Fruit fly (Drosophila melanogaster) whole organism, embryonic: Measurements from ENCODE around the gene CG12539.

ENCODE experiments used
- Abd-B ChIP-seq: fragments of 200-800 bp; sonication (Bioruptor generic); optimal IDR thresholded peaks from 2 replicates; lab custom pipeline; 2018; ENCODE audit warnings: missing biosample characterization, mild to moderate bottlenecking, missing genetic modification characterization, moderate library complexity
- B-H1 ChIP-seq: fragments of 200-800 bp; sonication (Bioruptor generic); IDR thresholded peaks from 3 replicates; pipeline ENCODE4 v1.3.6; 2022; ENCODE audit warnings: missing biosample characterization, missing genetic modification characterization
- Blimp-1 ChIP-seq: fragments of 200-800 bp; sonication (Bioruptor generic); optimal IDR thresholded peaks from 3 replicates; lab custom pipeline; 2018; ENCODE audit warnings: missing biosample characterization, missing genetic modification characterization, mild to moderate bottlenecking, moderate library complexity, missing genetic modification reagents
- CG11247 ChIP-seq: fragments of 200-800 bp; sonication (Bioruptor generic); IDR thresholded peaks from 2 replicates; pipeline ENCODE4 v1.3.6; 2022; ENCODE audit warnings: missing biosample characterization, missing genetic modification characterization
- CG11696 ChIP-seq: fragments of 200-800 bp; sonication (Bioruptor generic); IDR thresholded peaks from 2 replicates; pipeline ENCODE4 v1.3.6; 2022; ENCODE audit warnings: missing biosample characterization, missing genetic modification characterization
- CG12391 ChIP-seq: fragments of 200-800 bp; sonication (Bioruptor generic); optimal IDR thresholded peaks from 3 replicates; lab custom pipeline; 2018; ENCODE audit warnings: missing biosample characterization, mild to moderate bottlenecking, missing genetic modification characterization, moderate library complexity
- CG12769 ChIP-seq: fragments of 200-800 bp; sonication (Bioruptor generic); optimal IDR thresholded peaks from 2 replicates; lab custom pipeline; 2019; ENCODE audit warnings: missing biosample characterization, mild to moderate bottlenecking, missing genetic modification characterization, moderate library complexity
- CG14710 ChIP-seq: fragments of 200-800 bp; sonication (Bioruptor generic); optimal IDR thresholded peaks from 3 replicates; lab custom pipeline; 2019; ENCODE audit warnings: missing biosample characterization, mild to moderate bottlenecking, missing genetic modification characterization, moderate library complexity
- CG15073 ChIP-seq: fragments of 200-800 bp; sonication (Bioruptor generic); optimal IDR thresholded peaks from 2 replicates; lab custom pipeline; 2016; ENCODE audit warnings: missing biosample characterization, missing genetic modification characterization
- CG15269 ChIP-seq: fragments of 200-800 bp; sonication (Bioruptor generic); optimal IDR thresholded peaks from 2 replicates; lab custom pipeline; 2018; ENCODE audit warnings: missing biosample characterization, mild to moderate bottlenecking, missing genetic modification characterization, moderate library complexity
- CG15601 ChIP-seq: fragments of 200-800 bp; sonication (Bioruptor generic); optimal IDR thresholded peaks from 3 replicates; lab custom pipeline; 2019; ENCODE audit warnings: missing biosample characterization, mild to moderate bottlenecking, missing genetic modification characterization, moderate library complexity
- CG17186 ChIP-seq: fragments of 200-800 bp; sonication (Bioruptor generic); optimal IDR thresholded peaks from 3 replicates; lab custom pipeline; 2017; ENCODE audit warnings: missing biosample characterization, missing genetic modification reagents, missing genetic modification characterization
- CG17568 ChIP-seq: fragments of 200-800 bp; sonication (Bioruptor generic); optimal IDR thresholded peaks from 2 replicates; lab custom pipeline; 2018; ENCODE audit warnings: missing biosample characterization, mild to moderate bottlenecking, missing genetic modification characterization, moderate library complexity
- CG18599 ChIP-seq: fragments of 200-800 bp; sonication (Bioruptor generic); optimal IDR thresholded peaks from 3 replicates; lab custom pipeline; 2017; ENCODE audit warnings: missing biosample characterization, missing genetic modification characterization, mild to moderate bottlenecking, moderate library complexity, missing genetic modification reagents
- CG30020 ChIP-seq: fragments of 200-800 bp; optimal IDR thresholded peaks from 2 replicates; lab custom pipeline; 2019; ENCODE audit warnings: missing biosample characterization, mild to moderate bottlenecking, missing genetic modification characterization, moderate library complexity
- CG30403 ChIP-seq: fragments of 200-800 bp; sonication (Bioruptor generic); optimal IDR thresholded peaks from 3 replicates; lab custom pipeline; 2016; ENCODE audit warnings: missing biosample characterization, missing genetic modification characterization
- CG3407 ChIP-seq: fragments of 200-800 bp; sonication (Bioruptor generic); optimal IDR thresholded peaks from 2 replicates; lab custom pipeline; 2018; ENCODE audit warnings: missing biosample characterization, mild to moderate bottlenecking, missing genetic modification characterization
- CG3847 ChIP-seq: fragments of 200-800 bp; sonication (Bioruptor generic); IDR thresholded peaks from 2 replicates; pipeline ENCODE4 v1.3.6; 2022; ENCODE audit warnings: missing biosample characterization, missing genetic modification characterization
- CG6254 ChIP-seq: fragments of 200-800 bp; sonication (Bioruptor generic); optimal IDR thresholded peaks from 3 replicates; lab custom pipeline; 2017; ENCODE audit warnings: mild to moderate bottlenecking, missing biosample characterization, missing genetic modification reagents, missing genetic modification characterization
- CG9932 ChIP-seq: fragments of 200-800 bp; sonication (Bioruptor generic); IDR thresholded peaks from 2 replicates; pipeline ENCODE4 v1.3.6; 2022; ENCODE audit warnings: missing biosample characterization, missing genetic modification characterization
- Deaf1 ChIP-seq: fragments of 200-800 bp; optimal IDR thresholded peaks from 3 replicates; lab custom pipeline; 2019; ENCODE audit warnings: missing biosample characterization, mild to moderate bottlenecking, missing genetic modification characterization, moderate library complexity
- Dek ChIP-seq: fragments of 200-800 bp; sonication (Bioruptor generic); optimal IDR thresholded peaks from 3 replicates; lab custom pipeline; 2019; ENCODE audit warnings: missing biosample characterization, mild to moderate bottlenecking, missing genetic modification characterization, moderate library complexity
- Drgx ChIP-seq: fragments of 200-800 bp; sonication (Bioruptor generic); IDR thresholded peaks from 2 replicates; pipeline ENCODE4 v1.3.6; 2022; ENCODE audit warnings: missing biosample characterization, missing genetic modification characterization
- Eip74EF ChIP-seq, 2 experiments: fragments of 200-800 bp in 1 of 2; fragments of >200 bp in 1 of 2; sonication (Bioruptor generic) in 1 of 2; optimal IDR thresholded peaks; 2 replicates each; lab custom pipeline; 2017 to 2019; ENCODE audit warnings: missing biosample characterization in 2 of 2, missing genetic modification characterization in 2 of 2, mild to moderate bottlenecking in 1 of 2, moderate library complexity in 1 of 2
- Nf-YB ChIP-seq: fragments of 200-800 bp; sonication (Bioruptor generic); optimal IDR thresholded peaks from 3 replicates; lab custom pipeline; 2019; ENCODE audit warnings: missing biosample characterization, mild to moderate bottlenecking, missing genetic modification characterization, moderate library complexity
- Rfx ChIP-seq: fragments of 200-800 bp; sonication (Bioruptor generic); IDR thresholded peaks from 2 replicates; pipeline ENCODE4 v1.3.6; 2022; ENCODE audit warnings: missing biosample characterization, missing genetic modification characterization
- Xbp1 ChIP-seq: fragments of 200-800 bp; sonication (Bioruptor generic); optimal IDR thresholded peaks from 3 replicates; lab custom pipeline; 2016; ENCODE audit warnings: missing biosample characterization, mild to moderate bottlenecking, missing genetic modification characterization
- Xrp1 ChIP-seq: fragments of 200-800 bp; sonication (Bioruptor generic); IDR thresholded peaks from 2 replicates; pipeline ENCODE4 v1.3.6; 2022; ENCODE audit warnings: missing biosample characterization, missing genetic modification characterization
- al ChIP-seq: fragments of 200-800 bp; sonication (Bioruptor generic); IDR thresholded peaks from 2 replicates; pipeline ENCODE4 v1.3.6; 2022; ENCODE audit warnings: missing biosample characterization, missing genetic modification characterization
- chif ChIP-seq, 2 experiments: fragments of 200-800 bp; sonication (Bioruptor generic); optimal IDR thresholded peaks; 3 replicates each; lab custom pipeline; 2016; ENCODE audit warnings: missing biosample characterization in 2 of 2, missing genetic modification characterization in 2 of 2
- disco-r ChIP-seq: fragments of 200-800 bp; sonication (Bioruptor generic); optimal IDR thresholded peaks from 2 replicates; lab custom pipeline; 2016; ENCODE audit warnings: missing biosample characterization, missing genetic modification characterization
- dmrt11E ChIP-seq: fragments of 200-800 bp; sonication (Bioruptor generic); optimal IDR thresholded peaks from 3 replicates; lab custom pipeline; 2018; ENCODE audit warnings: missing biosample characterization, mild to moderate bottlenecking, missing genetic modification characterization, moderate library complexity
- gem ChIP-seq: fragments of 200-800 bp; sonication (Bioruptor generic); optimal IDR thresholded peaks from 2 replicates; lab custom pipeline; 2019; ENCODE audit warnings: missing biosample characterization, mild to moderate bottlenecking, missing genetic modification characterization, moderate library complexity
- grau ChIP-seq: fragments of 200-800 bp; optimal IDR thresholded peaks from 3 replicates; lab custom pipeline; 2019; ENCODE audit warnings: missing biosample characterization, mild to moderate bottlenecking, missing genetic modification characterization, moderate library complexity
- gsb-n ChIP-seq: fragments of 200-800 bp; sonication (Bioruptor generic); optimal IDR thresholded peaks from 3 replicates; lab custom pipeline; 2018; ENCODE audit warnings: missing biosample characterization, mild to moderate bottlenecking, missing genetic modification characterization
- hth ChIP-seq: fragments of >200 bp; optimal IDR thresholded peaks from 2 replicates; lab custom pipeline; 2017; ENCODE audit warnings: inconsistent platforms
- ind ChIP-seq: fragments of 200-800 bp; sonication (Bioruptor generic); optimal IDR thresholded peaks from 3 replicates; lab custom pipeline; 2016; ENCODE audit warnings: missing biosample characterization, missing genetic modification characterization
- jumu ChIP-seq: fragments of 200-800 bp; sonication (Bioruptor generic); optimal IDR thresholded peaks from 3 replicates; lab custom pipeline; 2016; ENCODE audit warnings: missing biosample characterization, missing genetic modification characterization
- lmd ChIP-seq: fragments of 200-800 bp; sonication (Bioruptor generic); IDR thresholded peaks from 2 replicates; pipeline ENCODE4 v1.3.6; 2022; ENCODE audit warnings: missing biosample characterization, missing genetic modification characterization
- mld ChIP-seq: fragments of 200-800 bp; sonication (Bioruptor generic); IDR thresholded peaks from 3 replicates; pipeline ENCODE4 v1.3.6; 2022; ENCODE audit warnings: missing biosample characterization, missing genetic modification characterization; ENCODE audit not compliant: partially characterized antibody
- nau ChIP-seq: fragments of 200-800 bp; sonication (Bioruptor generic); optimal IDR thresholded peaks from 3 replicates; lab custom pipeline; 2017; ENCODE audit warnings: missing biosample characterization, mild to moderate bottlenecking, missing genetic modification characterization, missing genetic modification reagents
- org-1 ChIP-seq: fragments of 200-800 bp; sonication (Bioruptor generic); optimal IDR thresholded peaks from 2 replicates; lab custom pipeline; 2017; ENCODE audit warnings: missing biosample characterization, missing genetic modification characterization
- pb ChIP-seq: fragments of 200-800 bp; sonication (Bioruptor generic); optimal IDR thresholded peaks from 3 replicates; lab custom pipeline; 2016; ENCODE audit warnings: missing biosample characterization, missing genetic modification characterization
- pum ChIP-seq: fragments of 200-800 bp; sonication (Bioruptor generic); optimal IDR thresholded peaks from 2 replicates; lab custom pipeline; 2016; ENCODE audit warnings: missing biosample characterization, missing genetic modification characterization
- shn ChIP-seq: fragments of 200-800 bp; sonication (Bioruptor generic); optimal IDR thresholded peaks from 3 replicates; lab custom pipeline; 2016; ENCODE audit warnings: missing biosample characterization, missing genetic modification characterization
- sim ChIP-seq: fragments of 200-800 bp; sonication (Bioruptor generic); IDR thresholded peaks from 2 replicates; pipeline ENCODE4 v1.3.6; 2022; ENCODE audit warnings: missing biosample characterization, missing genetic modification characterization
- slbo ChIP-seq: fragments of 200-800 bp; sonication (Bioruptor generic); IDR thresholded peaks from 2 replicates; pipeline ENCODE4 v1.3.6; 2022; ENCODE audit warnings: missing biosample characterization, missing genetic modification characterization
- so ChIP-seq: fragments of 200-800 bp; sonication (Bioruptor generic); IDR thresholded peaks from 3 replicates; pipeline ENCODE4 v1.3.6; 2022; ENCODE audit warnings: missing biosample characterization, missing genetic modification characterization
- sr ChIP-seq: fragments of 200-800 bp; sonication (Bioruptor generic); IDR thresholded peaks from 3 replicates; pipeline ENCODE4 v1.3.6; 2022; ENCODE audit warnings: missing biosample characterization, missing genetic modification characterization
- trem ChIP-seq: fragments of 200-800 bp; optimal IDR thresholded peaks from 3 replicates; lab custom pipeline; 2019; ENCODE audit warnings: missing biosample characterization, mild to moderate bottlenecking, missing genetic modification characterization, moderate library complexity
- zf30C ChIP-seq: fragments of 200-800 bp; sonication (Bioruptor generic); optimal IDR thresholded peaks from 3 replicates; lab custom pipeline; 2018; ENCODE audit warnings: missing biosample characterization, mild to moderate bottlenecking, missing genetic modification characterization

CG12539 gene

DNA sequence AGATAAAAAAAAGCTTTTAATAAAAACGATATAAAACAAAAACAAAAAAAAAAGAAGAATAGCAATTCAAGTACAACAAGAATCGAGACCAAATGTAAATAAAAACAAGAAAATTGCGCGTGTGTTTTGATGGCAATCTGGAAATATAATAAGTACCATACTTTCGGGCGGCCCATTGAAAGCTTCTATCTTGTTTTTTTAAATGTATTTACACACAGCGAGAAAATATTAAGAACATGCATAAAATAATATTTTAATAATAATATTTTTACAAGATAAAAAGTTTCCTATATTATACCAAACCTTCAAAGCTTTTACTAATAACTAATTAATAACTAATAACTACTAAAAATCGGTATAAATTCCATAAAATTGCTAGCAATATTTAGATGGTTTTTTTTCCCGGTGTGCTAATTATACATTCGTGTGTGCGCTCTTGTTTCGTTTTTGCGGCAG, 4.1 kb downstream of the CG12539 start (continued):
- peak; percentile 30 for TF ChIP-seq trem (tag; lab: Kevin White, UChicago)
- TF ChIP-seq CG17568 (GFP tag; lab: Kevin White, UChicago): no peak
- TF ChIP-seq B-H1 (GFP tag; lab: Robert Waterston, UW): no peak
- TF ChIP-seq Drgx (GFP tag; lab: Robert Waterston, UW): peak; percentile 28; the same call in 1 of the 2 replicates
- TF ChIP-seq gem (tag; lab: Kevin White, UChicago): peak; percentile 81
- no peak for TF ChIP-seq pb (GFP tag; lab: Kevin White, UChicago)
- TF ChIP-seq CG12391 (tag; lab: Kevin White, UChicago): peak; percentile 63
- TF ChIP-seq dmrt11E (tag; lab: Kevin White, UChicago): peak; percentile 10
- TF ChIP-seq CG14710: peak; percentile 24
- peak; percentile 20 for TF ChIP-seq ind (GFP tag; lab: Kevin White, UChicago)
- peak; percentile 54 for TF ChIP-seq CG9932 (GFP tag; lab: Robert Waterston, UW)
- no peak for TF ChIP-seq CG12769 (tag; lab: Kevin White, UChicago)
- TF ChIP-seq Nf-YB: peak; percentile 3
- TF ChIP-seq chif (GFP tag; optimal IDR thresholded peaks at IDR 0.05; lab: Kevin White, UChicago): no peak
- peak; percentile 27; the same call in 1 of the 2 replicates for TF ChIP-seq al
- TF ChIP-seq mld (GFP tag; lab: Robert Waterston, UW): no peak
- no peak for TF ChIP-seq hth
- TF ChIP-seq zf30C (GFP tag; lab: Kevin White, UChicago): peak; percentile 67
- TF ChIP-seq grau (tag; lab: Kevin White, UChicago): peak; percentile 68
- peak; percentile 24 for TF ChIP-seq Xbp1 (GFP tag; lab: Kevin White, UChicago)
- 0 out of 2 replicates have a peak, but pooled peaks have one; percentile 19 for TF ChIP-seq CG11696 (GFP tag; lab: Robert Waterston, UW)
- peak; percentile 49 for TF ChIP-seq Rfx (GFP tag; lab: Robert Waterston, UW)
- TF ChIP-seq CG30020: no peak
- peak; percentile 36 for TF ChIP-seq Abd-B (GFP tag; lab: Kevin White, UChicago)
- TF ChIP-seq CG3847: peak; percentile 37
- TF ChIP-seq shn (GFP tag; lab: Kevin White, UChicago): no peak
- no peak for TF ChIP-seq CG6254 (GFP tag; lab: Kevin White, UChicago)
- TF ChIP-seq CG15269 (tag; lab: Kevin White, UChicago): peak; percentile 72
- no peak for TF ChIP-seq jumu (GFP tag; lab: Kevin White, UChicago)
- peak; percentile 47; the same call in 1 of the 2 replicates for TF ChIP-seq lmd (GFP tag; lab: Robert Waterston, UW)
- TF ChIP-seq disco-r (GFP tag; lab: Kevin White, UChicago): no peak
- no peak for TF ChIP-seq CG17186 (GFP tag; lab: Kevin White, UChicago)
- TF ChIP-seq Blimp-1 (GFP tag; lab: Kevin White, UChicago): peak; percentile 67
- no peak for TF ChIP-seq pum (GFP tag; lab: Kevin White, UChicago)
- peak; percentile 49 for TF ChIP-seq Deaf1 (tag; lab: Kevin White, UChicago)
- peak; percentile 7 for TF ChIP-seq CG15601
- TF ChIP-seq CG30403 (GFP tag; lab: Kevin White, UChicago): peak; percentile 27
- TF ChIP-seq sim (GFP tag; lab: Robert Waterston, UW): no peak
- peak; percentile 41 for TF ChIP-seq CG18599 (GFP tag; lab: Kevin White, UChicago)
- no peak for TF ChIP-seq org-1 (GFP tag; lab: Kevin White, UChicago)
- peak; percentile 75 for TF ChIP-seq slbo (GFP tag; lab: Robert Waterston, UW)
- no peak for TF ChIP-seq nau
- TF ChIP-seq CG3407 (GFP tag; lab: Kevin White, UChicago): no peak
- no peak for TF ChIP-seq CG11247
- peak; percentile 62; the same call in 1 of the 2 replicates for TF ChIP-seq Xrp1 (GFP tag; lab: Robert Waterston, UW)
- TF ChIP-seq so (GFP tag; lab: Robert Waterston, UW): no peak
- no peak for TF ChIP-seq CG15073 (GFP tag; lab: Kevin White, UChicago)
- peak in 1 of 2 experiments; percentile 30 for TF ChIP-seq Eip74EF (GFP tag; optimal IDR thresholded peaks at IDR 0.05; lab: Kevin White, UChicago)
- TF ChIP-seq Dek (tag; lab: Kevin White, UChicago): no peak
- TF ChIP-seq gsb-n (tag; lab: Kevin White, UChicago): peak; percentile 70
- no peak for TF ChIP-seq sr
